Worm (Caenorhabditis elegans) whole organism, late embryonic: ENCODE data around the gene npp-21.

ENCODE experiments used
- C38D4.7 ChIP-seq: fragments of 200-800 bp; sonication (Bioruptor generic); optimal IDR thresholded peaks from 2 replicates; lab custom pipeline; 2018; ENCODE audit warnings: mild to moderate bottlenecking, missing genetic modification characterization, moderate library complexity, missing compliant biosample characterization
- F13H6.1 ChIP-seq: sonication (generic microtip); optimal IDR thresholded peaks from 2 replicates; lab custom pipeline; 2016; ENCODE audit warnings: missing genetic modification characterization, missing compliant biosample characterization
- T23F11.4 ChIP-seq: fragments of 200-800 bp; sonication (Bioruptor generic); optimal IDR thresholded peaks from 2 replicates; lab custom pipeline; 2018; ENCODE audit warnings: mild to moderate bottlenecking, missing genetic modification characterization, missing compliant biosample characterization
- Y22D7AL.16 ChIP-seq: sonication (generic microtip); optimal IDR thresholded peaks from 2 replicates; lab custom pipeline; 2016; ENCODE audit warnings: missing genetic modification characterization, missing compliant biosample characterization
- ceh-14 ChIP-seq: sonication (generic microtip); optimal IDR thresholded peaks from 2 replicates; lab custom pipeline; 2016; ENCODE audit warnings: missing genotype, missing genetic modification characterization, missing compliant biosample characterization
- ceh-2 ChIP-seq: sonication (generic microtip); optimal IDR thresholded peaks from 2 replicates; lab custom pipeline; 2016; ENCODE audit warnings: missing genotype, missing genetic modification characterization, missing compliant biosample characterization
- ceh-30 ChIP-seq: fragments of 150-350 bp; optimal IDR thresholded peaks from 2 replicates; lab custom pipeline; 2014; ENCODE audit warnings: missing biosample characterization, missing genetic modification characterization
- ceh-45 ChIP-seq: fragments of 200-800 bp; sonication (Bioruptor generic); IDR thresholded peaks from 2 replicates; pipeline ENCODE4 v1.3.6; 2022; ENCODE audit warnings: missing genetic modification reagents, missing genetic modification characterization, missing compliant biosample characterization
- ceh-9 ChIP-seq: sonication (generic microtip); optimal IDR thresholded peaks from 2 replicates; lab custom pipeline; 2016; ENCODE audit warnings: mild to moderate bottlenecking, missing genetic modification characterization, inconsistent platforms, missing compliant biosample characterization
- dmd-4 ChIP-seq: sonication (generic microtip); optimal IDR thresholded peaks from 2 replicates; lab custom pipeline; 2016; ENCODE audit warnings: borderline replicate concordance, missing genetic modification characterization, missing compliant biosample characterization
- dve-1 ChIP-seq: sonication (generic microtip); optimal IDR thresholded peaks from 2 replicates; lab custom pipeline; 2017; ENCODE audit warnings: antibody characterized with exemption, mild to moderate bottlenecking, missing genetic modification characterization, missing compliant biosample characterization
- elt-2 ChIP-seq: sonication (generic microtip); optimal IDR thresholded peaks from 2 replicates; lab custom pipeline; 2016; ENCODE audit warnings: missing genetic modification reagents, missing genetic modification characterization, missing compliant biosample characterization
- elt-4 ChIP-seq: sonication (generic microtip); optimal IDR thresholded peaks from 2 replicates; lab custom pipeline; 2016; ENCODE audit warnings: missing genetic modification characterization, missing compliant biosample characterization
- ets-4 ChIP-seq: sonication (generic microtip); optimal IDR thresholded peaks from 2 replicates; lab custom pipeline; 2016; ENCODE audit warnings: missing genetic modification characterization, missing compliant biosample characterization
- eyg-1 ChIP-seq: sonication (generic microtip); optimal IDR thresholded peaks from 2 replicates; lab custom pipeline; 2016; ENCODE audit warnings: missing genotype, missing genetic modification characterization, missing compliant biosample characterization
- fax-1 ChIP-seq: sonication (generic microtip); optimal IDR thresholded peaks from 2 replicates; lab custom pipeline; 2016; ENCODE audit warnings: missing genotype, missing genetic modification characterization, missing compliant biosample characterization
- fkh-6 ChIP-seq: sonication (generic microtip); optimal IDR thresholded peaks from 2 replicates; lab custom pipeline; 2016; ENCODE audit warnings: missing genetic modification characterization, missing compliant biosample characterization
- hlh-15 ChIP-seq: sonication (generic microtip); optimal IDR thresholded peaks from 2 replicates; lab custom pipeline; 2016; ENCODE audit warnings: missing genetic modification characterization, missing compliant biosample characterization
- hlh-30 ChIP-seq: sonication (generic microtip); optimal IDR thresholded peaks from 2 replicates; lab custom pipeline; 2017; ENCODE audit warnings: antibody characterized with exemption, missing genetic modification characterization, missing compliant biosample characterization; ENCODE audit not compliant: insufficient read depth
- hlh-8 ChIP-seq: sonication (generic microtip); optimal IDR thresholded peaks from 2 replicates; lab custom pipeline; 2016; ENCODE audit warnings: missing genotype, missing genetic modification characterization, missing compliant biosample characterization
- lin-11 ChIP-seq: fragments of 200-800 bp; sonication (Bioruptor generic); optimal IDR thresholded peaks from 2 replicates; lab custom pipeline; 2018; ENCODE audit warnings: mild to moderate bottlenecking, missing genetic modification characterization, missing compliant biosample characterization
- madf-2 ChIP-seq: sonication (generic microtip); optimal IDR thresholded peaks from 2 replicates; lab custom pipeline; 2017; ENCODE audit warnings: missing genetic modification characterization, missing compliant biosample characterization
- nfya-1 ChIP-seq: sonication (generic microtip); optimal IDR thresholded peaks from 2 replicates; lab custom pipeline; 2017; ENCODE audit warnings: missing genetic modification characterization, mild to moderate bottlenecking, missing compliant biosample characterization, antibody characterized with exemption, moderate library complexity
- nhr-11 ChIP-seq: fragments of 150-350 bp; optimal IDR thresholded peaks from 2 replicates; lab custom pipeline; 2014; ENCODE audit warnings: missing biosample characterization, missing genetic modification characterization
- npax-4 ChIP-seq: sonication (generic microtip); optimal IDR thresholded peaks from 2 replicates; lab custom pipeline; 2016; ENCODE audit warnings: missing genetic modification characterization, missing compliant biosample characterization
- odd-2 ChIP-seq: sonication (generic microtip); optimal IDR thresholded peaks from 2 replicates; lab custom pipeline; 2017; ENCODE audit warnings: antibody characterized with exemption, mild to moderate bottlenecking, missing genetic modification characterization, missing compliant biosample characterization
- pax-1 ChIP-seq: fragments of 150-350 bp; optimal IDR thresholded peaks from 2 replicates; lab custom pipeline; 2014; ENCODE audit warnings: missing biosample characterization, missing genetic modification characterization
- pha-2 ChIP-seq: sonication (generic microtip); optimal IDR thresholded peaks from 2 replicates; lab custom pipeline; 2017; ENCODE audit warnings: mild to moderate bottlenecking, missing genetic modification characterization, missing compliant biosample characterization
- pqm-1 ChIP-seq: sonication (generic microtip); optimal IDR thresholded peaks from 2 replicates; lab custom pipeline; 2016; ENCODE audit warnings: missing genetic modification characterization, missing compliant biosample characterization
- ref-2 ChIP-seq: sonication (generic microtip); optimal IDR thresholded peaks from 2 replicates; lab custom pipeline; 2016; ENCODE audit warnings: missing genetic modification characterization, missing compliant biosample characterization
- rnt-1 ChIP-seq: sonication (generic microtip); optimal IDR thresholded peaks from 2 replicates; lab custom pipeline; 2016; ENCODE audit warnings: missing genetic modification characterization, missing compliant biosample characterization
- sox-2 ChIP-seq: fragments of 200-800 bp; sonication (Bioruptor generic); IDR thresholded peaks from 2 replicates; pipeline ENCODE4 v1.3.6; 2022; ENCODE audit warnings: missing genetic modification reagents, missing genetic modification characterization, missing compliant biosample characterization
- sox-4 ChIP-seq: sonication (generic microtip); optimal IDR thresholded peaks from 2 replicates; lab custom pipeline; 2017; ENCODE audit warnings: mild to moderate bottlenecking, missing genetic modification characterization, inconsistent platforms, missing compliant biosample characterization
- tbx-2 ChIP-seq: sonication (generic microtip); optimal IDR thresholded peaks from 2 replicates; lab custom pipeline; 2016; ENCODE audit warnings: missing genetic modification characterization, missing compliant biosample characterization
- tbx-7 ChIP-seq: sonication (generic microtip); optimal IDR thresholded peaks from 2 replicates; lab custom pipeline; 2016; ENCODE audit warnings: missing genotype, missing genetic modification characterization, missing compliant biosample characterization
- unc-42 ChIP-seq: sonication (generic microtip); optimal IDR thresholded peaks from 2 replicates; lab custom pipeline; 2016; ENCODE audit warnings: missing genotype, missing genetic modification characterization, missing compliant biosample characterization
- unc-55 ChIP-seq: sonication (generic microtip); optimal IDR thresholded peaks from 2 replicates; lab custom pipeline; 2017; ENCODE audit warnings: missing biosample characterization, missing genetic modification reagents, missing genetic modification characterization
- unc-86 ChIP-seq: sonication (generic microtip); optimal IDR thresholded peaks from 2 replicates; lab custom pipeline; 2016; ENCODE audit warnings: missing genetic modification characterization, missing compliant biosample characterization
- ztf-16 ChIP-seq: sonication (generic microtip); optimal IDR thresholded peaks from 2 replicates; lab custom pipeline; 2017; ENCODE audit warnings: missing genetic modification characterization, missing compliant biosample characterization

Gene npp-21

ce11 chrII:7594262-7594661 is 5.2 kb upstream of the npp-21 start:
- peak; percentile 84 for TF ChIP-seq unc-42 (tag; lab: Kevin White, UChicago)
- TF ChIP-seq pax-1 (tag; lab: Kevin White, UChicago): no peak
- TF ChIP-seq, all 69 proteins: peak for 1

ce11 chrII:7594812-7595211 is 4.6 kb upstream of the npp-21 start, which contains the start of gene syd-1:
syd-1 (minus strand) TSS chrII:7594912.
- no peak for TF ChIP-seq elt-2
- no peak for TF ChIP-seq hlh-15 (tag; lab: Kevin White, UChicago)
- TF ChIP-seq ref-2 (tag; lab: Kevin White, UChicago): no peak
- no peak for TF ChIP-seq eyg-1 (tag; lab: Kevin White, UChicago)
- no peak for TF ChIP-seq elt-4 (tag; lab: Kevin White, UChicago)
- TF ChIP-seq ceh-14 (tag; lab: Kevin White, UChicago): no peak
- no peak for TF ChIP-seq Y22D7AL.16 (tag; lab: Kevin White, UChicago)
- TF ChIP-seq dve-1 (tag; lab: Kevin White, UChicago): no peak
- TF ChIP-seq tbx-2 (tag; lab: Kevin White, UChicago): no peak
- TF ChIP-seq ceh-45 (GFP tag; lab: Robert Waterston, UW): no peak
- no peak for TF ChIP-seq ceh-2
- TF ChIP-seq nhr-11 (tag; lab: Kevin White, UChicago): no peak
- TF ChIP-seq sox-4 (tag; lab: Kevin White, UChicago): no peak

- TF ChIP-seq unc-86 (tag; lab: Kevin White, UChicago) (no peak), F13H6.1 (tag; lab: Kevin White, UChicago) (no peak), nfya-1 (tag; lab: Kevin White, UChicago) (no peak), tbx-7 (no peak), C38D4.7 (no peak), dmd-4 (tag; lab: Kevin White, UChicago) (no peak), elt-2 (no peak), ets-4 (tag; lab: Kevin White, UChicago) (no peak), T23F11.4 (GFP tag; lab: Kevin White, UChicago) (no peak), ztf-16 (tag; lab: Kevin White, UChicago) (no peak), fkh-6 (no peak), odd-2 (tag; lab: Kevin White, UChicago) (no peak), sox-2 (GFP tag; lab: Robert Waterston, UW) (no peak), hlh-30 (tag; lab: Kevin White, UChicago) (no peak), eyg-1 (tag; lab: Kevin White, UChicago) (no peak), npax-4 (no peak), hlh-8 (no peak)
- TF ChIP-seq, all 69 proteins: peak for 0
These were observed 649 bp upstream of the npp-21 start, which contains the start of gene pgam-5 for ce11 chrII:7598702-7599314. pgam-5 (minus strand) TSS chrII:7598752.

DNA sequence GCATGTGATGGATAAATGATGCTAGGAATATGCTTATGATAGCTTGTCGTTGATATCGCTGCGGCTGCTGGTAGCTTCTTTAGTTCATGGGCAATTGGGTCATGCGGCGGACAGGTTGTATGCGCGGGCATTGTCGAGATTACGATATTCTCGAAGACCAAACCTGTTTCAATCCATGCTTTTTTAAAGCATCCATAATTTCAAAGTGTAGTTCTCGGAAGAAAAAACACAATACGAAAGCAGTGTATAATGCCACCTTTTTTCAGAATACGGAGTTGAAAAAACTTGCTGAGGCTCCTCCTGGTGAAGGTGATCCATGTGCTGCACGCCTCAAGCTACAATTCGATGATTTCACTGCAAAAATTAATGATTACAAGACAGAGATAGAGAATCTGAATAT is 5.8 kb downstream of the npp-21 start, which contains the start of gene osm-8:
osm-8 (minus strand) TSS at position 101 of the 400 bp plus-strand sequence.
- TF ChIP-seq odd-2 (tag; lab: Kevin White, UChicago) (no peak), dve-1 (tag; lab: Kevin White, UChicago) (no peak), ceh-9 (tag; lab: Kevin White, UChicago) (no peak), Y22D7AL.16 (tag; lab: Kevin White, UChicago) (no peak), unc-55 (GFP tag; lab: Kevin White, UChicago) (no peak), ceh-30 (tag; lab: Kevin White, UChicago) (no peak), unc-42 (tag; lab: Kevin White, UChicago) (no peak), fax-1 (tag; lab: Kevin White, UChicago) (no peak), npax-4 (no peak), pha-2 (tag; lab: Kevin White, UChicago) (no peak), lin-11 (tag; lab: Kevin White, UChicago) (no peak), tbx-2 (tag; lab: Kevin White, UChicago) (no peak), pqm-1 (no peak), rnt-1 (no peak), madf-2 (tag; lab: Kevin White, UChicago) (no peak)
